Fruit fly (Drosophila melanogaster) whole organism, embryonic: ENCODE results near the gene CG17744.

Experiments used
- Blimp-1 ChIP-seq: fragments of 200-800 bp; sonication (Bioruptor generic); optimal IDR thresholded peaks from 3 replicates; lab custom pipeline; 2018; ENCODE audit warnings: missing biosample characterization, missing genetic modification characterization, mild to moderate bottlenecking, moderate library complexity, missing genetic modification reagents
- CG10147 ChIP-seq: fragments of 200-800 bp; sonication (Bioruptor generic); optimal IDR thresholded peaks from 2 replicates; lab custom pipeline; 2019; ENCODE audit warnings: missing biosample characterization, mild to moderate bottlenecking, missing genetic modification characterization, moderate library complexity
- CG1024 ChIP-seq: fragments of 200-800 bp; sonication (Bioruptor generic); IDR thresholded peaks from 2 replicates; pipeline ENCODE4 v1.3.6; 2022; ENCODE audit warnings: missing biosample characterization, missing genetic modification characterization
- CG12299 ChIP-seq: fragments of 200-800 bp; sonication (Bioruptor generic); optimal IDR thresholded peaks from 2 replicates; lab custom pipeline; 2018; ENCODE audit warnings: missing biosample characterization, mild to moderate bottlenecking, missing genetic modification characterization
- CG12942 ChIP-seq: fragments of 200-800 bp; sonication (Bioruptor generic); optimal IDR thresholded peaks from 3 replicates; lab custom pipeline; 2016; ENCODE audit warnings: missing biosample characterization, missing genetic modification characterization
- CG13123 ChIP-seq: fragments of 200-800 bp; sonication (Bioruptor generic); optimal IDR thresholded peaks from 2 replicates; lab custom pipeline; 2016; ENCODE audit warnings: missing biosample characterization, missing genetic modification characterization
- CG15011 ChIP-seq: fragments of 200-800 bp; sonication (Bioruptor generic); optimal IDR thresholded peaks from 3 replicates; lab custom pipeline; 2018; ENCODE audit warnings: missing biosample characterization, mild to moderate bottlenecking, missing genetic modification characterization
- CG17829 ChIP-seq: fragments of 200-800 bp; optimal IDR thresholded peaks from 2 replicates; lab custom pipeline; 2019; ENCODE audit warnings: missing biosample characterization, mild to moderate bottlenecking, missing genetic modification characterization, moderate library complexity
- CG18476 ChIP-seq: fragments of 200-800 bp; sonication (Bioruptor generic); optimal IDR thresholded peaks from 2 replicates; lab custom pipeline; 2016; ENCODE audit warnings: missing biosample characterization, mild to moderate bottlenecking, missing genetic modification characterization
- CG31441 ChIP-seq: fragments of 200-800 bp; sonication (Bioruptor generic); IDR thresholded peaks from 2 replicates; pipeline ENCODE4 v1.3.6; 2022; ENCODE audit warnings: missing biosample characterization, missing genetic modification characterization
- CG3163 ChIP-seq: fragments of 200-800 bp; sonication (Bioruptor generic); optimal IDR thresholded peaks from 3 replicates; lab custom pipeline; 2016; ENCODE audit warnings: missing biosample characterization, missing genetic modification characterization
- CG32772 ChIP-seq: fragments of 200-800 bp; sonication (Bioruptor generic); IDR thresholded peaks from 2 replicates; pipeline ENCODE4 v1.3.6; 2022; ENCODE audit warnings: missing biosample characterization, missing genetic modification characterization
- CG33213 ChIP-seq: fragments of 200-800 bp; sonication (Bioruptor generic); optimal IDR thresholded peaks from 3 replicates; lab custom pipeline; 2016; ENCODE audit warnings: missing biosample characterization, missing genetic modification characterization
- CG3838 ChIP-seq: fragments of 200-800 bp; sonication (Bioruptor generic); optimal IDR thresholded peaks from 3 replicates; lab custom pipeline; 2016; ENCODE audit warnings: missing biosample characterization, missing genetic modification characterization
- CG4282 ChIP-seq: fragments of 200-800 bp; sonication (Bioruptor generic); optimal IDR thresholded peaks from 2 replicates; lab custom pipeline; 2016; ENCODE audit warnings: missing biosample characterization, missing genetic modification characterization
- CG4854 ChIP-seq: fragments of 200-800 bp; sonication (Bioruptor generic); optimal IDR thresholded peaks from 2 replicates; lab custom pipeline; 2016; ENCODE audit warnings: missing biosample characterization, missing genetic modification characterization, inconsistent platforms
- Deaf1 ChIP-seq: fragments of 200-800 bp; optimal IDR thresholded peaks from 3 replicates; lab custom pipeline; 2019; ENCODE audit warnings: missing biosample characterization, mild to moderate bottlenecking, missing genetic modification characterization, moderate library complexity
- Dfd ChIP-seq, 2 experiments: fragments of >200 bp; optimal IDR thresholded peaks; 2 replicates each; lab custom pipeline; 2017; ENCODE audit warnings: missing biosample characterization in 2 of 2, missing genetic modification characterization in 2 of 2
- Dp ChIP-seq: fragments of 200-800 bp; sonication (Bioruptor generic); optimal IDR thresholded peaks from 2 replicates; lab custom pipeline; 2018; ENCODE audit warnings: missing biosample characterization, mild to moderate bottlenecking, missing genetic modification characterization, moderate library complexity
- Gsc ChIP-seq: fragments of 200-800 bp; sonication (Bioruptor generic); IDR thresholded peaks from 2 replicates; pipeline ENCODE4 v1.3.6; 2022; ENCODE audit warnings: missing biosample characterization, missing genetic modification characterization
- Gug ChIP-seq: fragments of 200-800 bp; sonication (Bioruptor generic); IDR thresholded peaks from 4 replicates; pipeline ENCODE4 v1.3.6; 2022; ENCODE audit warnings: missing biosample characterization, missing genetic modification characterization
- HmgZ ChIP-seq: fragments of 200-800 bp; sonication (Bioruptor generic); optimal IDR thresholded peaks from 2 replicates; lab custom pipeline; 2018; ENCODE audit warnings: missing biosample characterization, mild to moderate bottlenecking, missing genetic modification characterization
- MTF-1 ChIP-seq: fragments of 200-800 bp; sonication (Bioruptor generic); optimal IDR thresholded peaks from 2 replicates; lab custom pipeline; 2018; ENCODE audit warnings: missing biosample characterization, mild to moderate bottlenecking, missing genetic modification characterization, borderline replicate concordance
- NFAT ChIP-seq: fragments of 200-800 bp; sonication (Bioruptor generic); IDR thresholded peaks from 2 replicates; pipeline ENCODE4 v1.3.6; 2022; ENCODE audit warnings: missing biosample characterization, missing genetic modification characterization
- Scr ChIP-seq: fragments of 200-800 bp; sonication (Bioruptor generic); IDR thresholded peaks from 2 replicates; pipeline ENCODE4 v1.3.6; 2022; ENCODE audit warnings: missing biosample characterization, missing genetic modification characterization; ENCODE audit not compliant: partially characterized antibody
- Sox100B ChIP-seq: fragments of 200-800 bp; sonication (Bioruptor generic); optimal IDR thresholded peaks from 3 replicates; lab custom pipeline; 2018; ENCODE audit warnings: missing biosample characterization, mild to moderate bottlenecking, missing genetic modification characterization
- Sry-β ChIP-seq: fragments of 200-800 bp; sonication (Bioruptor generic); optimal IDR thresholded peaks from 2 replicates; lab custom pipeline; 2018; ENCODE audit warnings: missing biosample characterization, mild to moderate bottlenecking, missing genetic modification characterization, moderate library complexity
- abd-A ChIP-seq: fragments of 200-800 bp; sonication (Bioruptor generic); optimal IDR thresholded peaks from 3 replicates; lab custom pipeline; 2019; ENCODE audit warnings: missing biosample characterization, mild to moderate bottlenecking, missing genetic modification characterization, moderate library complexity
- al ChIP-seq: fragments of 200-800 bp; sonication (Bioruptor generic); IDR thresholded peaks from 2 replicates; pipeline ENCODE4 v1.3.6; 2022; ENCODE audit warnings: missing biosample characterization, missing genetic modification characterization
- aop ChIP-seq: fragments of 200-800 bp; sonication (Bioruptor generic); IDR thresholded peaks from 2 replicates; pipeline ENCODE4 v1.3.6; 2022; ENCODE audit warnings: missing biosample characterization, missing genetic modification characterization
- bab2 ChIP-seq: fragments of 200-800 bp; sonication (Bioruptor generic); optimal IDR thresholded peaks from 2 replicates; lab custom pipeline; 2016; ENCODE audit warnings: missing biosample characterization, missing genetic modification characterization
- bcd ChIP-seq: fragments of 200-800 bp; sonication (Bioruptor generic); optimal IDR thresholded peaks from 2 replicates; lab custom pipeline; 2017; ENCODE audit warnings: missing biosample characterization, mild to moderate bottlenecking, missing genetic modification characterization
- bigmax ChIP-seq: fragments of 200-800 bp; sonication (Bioruptor generic); optimal IDR thresholded peaks from 2 replicates; lab custom pipeline; 2018; ENCODE audit warnings: missing biosample characterization, mild to moderate bottlenecking, missing genetic modification characterization
- cg ChIP-seq: fragments of 200-800 bp; sonication (Bioruptor generic); optimal IDR thresholded peaks from 3 replicates; lab custom pipeline; 2019; ENCODE audit warnings: missing biosample characterization, mild to moderate bottlenecking, missing genetic modification characterization, moderate library complexity
- disco-r ChIP-seq: fragments of 200-800 bp; sonication (Bioruptor generic); optimal IDR thresholded peaks from 2 replicates; lab custom pipeline; 2016; ENCODE audit warnings: missing biosample characterization, missing genetic modification characterization
- gem ChIP-seq: fragments of 200-800 bp; sonication (Bioruptor generic); optimal IDR thresholded peaks from 2 replicates; lab custom pipeline; 2019; ENCODE audit warnings: missing biosample characterization, mild to moderate bottlenecking, missing genetic modification characterization, moderate library complexity
- jigr1 ChIP-seq: fragments of 200-800 bp; sonication (Bioruptor generic); IDR thresholded peaks from 3 replicates; pipeline ENCODE4 v1.3.6; 2022; ENCODE audit warnings: missing biosample characterization, missing genetic modification characterization
- jing ChIP-seq: fragments of 200-800 bp; sonication (Bioruptor generic); optimal IDR thresholded peaks from 2 replicates; lab custom pipeline; 2018; ENCODE audit warnings: missing biosample characterization, mild to moderate bottlenecking, missing genetic modification characterization
- knrl ChIP-seq: fragments of 200-800 bp; sonication (Bioruptor generic); IDR thresholded peaks from 3 replicates; pipeline ENCODE4 v1.3.6; 2022; ENCODE audit warnings: missing biosample characterization, missing genetic modification characterization; ENCODE audit not compliant: partially characterized antibody
- nerfin-2 ChIP-seq: fragments of 200-800 bp; sonication (Bioruptor generic); IDR thresholded peaks from 2 replicates; pipeline ENCODE4 v1.3.6; 2022; ENCODE audit warnings: missing biosample characterization, missing genetic modification characterization; ENCODE audit not compliant: partially characterized antibody
- nmo ChIP-seq: fragments of 200-800 bp; sonication (Bioruptor generic); optimal IDR thresholded peaks from 2 replicates; lab custom pipeline; 2018; ENCODE audit warnings: missing biosample characterization, mild to moderate bottlenecking, missing genetic modification characterization, moderate library complexity
- ranshi ChIP-seq: fragments of 200-800 bp; sonication (Bioruptor generic); IDR thresholded peaks from 2 replicates; pipeline ENCODE4 v1.3.6; 2022; ENCODE audit warnings: missing biosample characterization, missing genetic modification characterization
- rib ChIP-seq: fragments of 200-800 bp; sonication (Bioruptor generic); IDR thresholded peaks from 2 replicates; pipeline ENCODE4 v1.3.6; 2022; ENCODE audit warnings: missing biosample characterization, missing genetic modification characterization
- sc ChIP-seq, 3 experiments: fragments of >200 bp in 2 of 3; fragments of 200-800 bp in 1 of 3; sonication (Bioruptor generic) in 1 of 3; optimal IDR thresholded peaks; 2 replicates in 2 of 3; 3 replicates in 1 of 3; lab custom pipeline; 2017; ENCODE audit warnings: mild to moderate bottlenecking in 1 of 3, missing biosample characterization in 1 of 3, missing genetic modification characterization in 1 of 3, missing genetic modification reagents in 1 of 3
- shn ChIP-seq: fragments of 200-800 bp; sonication (Bioruptor generic); optimal IDR thresholded peaks from 3 replicates; lab custom pipeline; 2016; ENCODE audit warnings: missing biosample characterization, missing genetic modification characterization
- sr ChIP-seq: fragments of 200-800 bp; sonication (Bioruptor generic); IDR thresholded peaks from 3 replicates; pipeline ENCODE4 v1.3.6; 2022; ENCODE audit warnings: missing biosample characterization, missing genetic modification characterization
- sug ChIP-seq: fragments of 200-800 bp; optimal IDR thresholded peaks from 2 replicates; lab custom pipeline; 2019; ENCODE audit warnings: missing biosample characterization, mild to moderate bottlenecking, missing genetic modification characterization, moderate library complexity
- tx ChIP-seq: fragments of 200-800 bp; sonication (Bioruptor generic); optimal IDR thresholded peaks from 2 replicates; lab custom pipeline; 2016; ENCODE audit warnings: missing biosample characterization, missing genetic modification characterization
- zen2 ChIP-seq: fragments of 200-800 bp; sonication (Bioruptor generic); IDR thresholded peaks from 3 replicates; pipeline ENCODE4 v1.3.6; 2022; ENCODE audit warnings: missing biosample characterization, missing genetic modification characterization; ENCODE audit not compliant: partially characterized antibody

The CG17744 gene

dm6 chr3L:6988942-6989569 lies 37.5 kb downstream of the CG17744 start (continued):
- TF ChIP-seq bcd (peak; percentile 96), CG1024 (GFP tag; lab: Robert Waterston, UW) (peak; percentile 37), CG3163 (GFP tag; lab: Kevin White, UChicago) (no peak), CG15011 (peak; percentile 93), NFAT (GFP tag; lab: Robert Waterston, UW) (peak; percentile 53), zen2 (GFP tag; lab: Robert Waterston, UW) (0 out of 3 replicates have a peak, but pooled peaks have one; percentile 13), CG17829 (tag; lab: Kevin White, UChicago) (peak; percentile 96), abd-A (tag; lab: Kevin White, UChicago) (peak; percentile 20), Sry-β (GFP tag; lab: Kevin White, UChicago) (peak; percentile 45), CG12942 (GFP tag; lab: Kevin White, UChicago) (peak; percentile 77), CG4854 (GFP tag; lab: Kevin White, UChicago) (peak; percentile 39), disco-r (GFP tag; lab: Kevin White, UChicago) (no peak), sug (tag; lab: Kevin White, UChicago) (peak; percentile 87), Deaf1 (tag; lab: Kevin White, UChicago) (peak; percentile 88), Dp (GFP tag; lab: Kevin White, UChicago) (no peak), CG3838 (GFP tag; lab: Kevin White, UChicago) (no peak), CG12299 (tag; lab: Kevin White, UChicago) (peak; percentile 58), nmo (GFP tag; lab: Kevin White, UChicago) (peak; percentile 96), Sox100B (GFP tag; lab: Kevin White, UChicago) (peak; percentile 99), CG13123 (GFP tag; lab: Kevin White, UChicago) (peak; percentile 64), sr (GFP tag; lab: Robert Waterston, UW) (peak; percentile 45; the same call in 2 of the 3 replicates), aop (no peak), ranshi (GFP tag; lab: Robert Waterston, UW) (peak; percentile 83; the same call in 1 of the 2 replicates), gem (tag; lab: Kevin White, UChicago) (peak; percentile 95), shn (GFP tag; lab: Kevin White, UChicago) (peak; percentile 15), bigmax (GFP tag; lab: Kevin White, UChicago) (no peak), Scr (0 out of 2 replicates have a peak, but pooled peaks have one; percentile 8), CG31441 (GFP tag; lab: Robert Waterston, UW) (peak; percentile 98), Gug (peak; percentile 65), cg (no peak), CG32772 (GFP tag; lab: Robert Waterston, UW) (peak; percentile 79), Gsc (GFP tag; lab: Robert Waterston, UW) (peak; percentile 66; the same call in 1 of the 2 replicates), CG10147 (GFP tag; lab: Kevin White, UChicago) (peak; percentile 97), rib (GFP tag; lab: Robert Waterston, UW) (0 out of 2 replicates have a peak, but pooled peaks have one; percentile 58), MTF-1 (peak; percentile 58), HmgZ (tag; lab: Kevin White, UChicago) (peak; percentile 49), nerfin-2 (GFP tag; lab: Robert Waterston, UW) (no peak), Dfd (GFP tag; optimal IDR thresholded peaks at IDR 0.05; lab: Kevin White, UChicago) (peak in 1 of 2 experiments; percentile 35), knrl (GFP tag; lab: Robert Waterston, UW) (no peak), jing (GFP tag; lab: Kevin White, UChicago) (no peak), al (GFP tag; lab: Robert Waterston, UW) (peak; percentile 86), CG33213 (GFP tag; lab: Kevin White, UChicago) (no peak), jigr1 (GFP tag; lab: Robert Waterston, UW) (peak; percentile 83), bab2 (GFP tag; lab: Kevin White, UChicago) (peak; percentile 69), CG4282 (GFP tag; lab: Kevin White, UChicago) (no peak), sc (optimal IDR thresholded peaks at IDR 0.05; lab: Kevin White, UChicago) (no peak), sc (GFP tag; optimal IDR thresholded peaks at IDR 0.05; lab: Kevin White, UChicago) (peak; percentile 89), CG18476 (GFP tag; lab: Kevin White, UChicago) (peak; percentile 90), tx (peak; percentile 37), Blimp-1 (GFP tag; lab: Kevin White, UChicago) (peak; percentile 89)
